Fruit fly (Drosophila melanogaster) whole organism, adult: ENCODE data around the gene MTA1-like.
A peak's percentile ranks its signal among the peaks of the same experiment; 100 is the strongest.

Source experiments
- CG11617 ChIP-seq: fragments of 200-800 bp; sonication (Bioruptor generic); optimal IDR thresholded peaks from 2 replicates; lab custom pipeline; 2017; ENCODE audit warnings: mild to moderate bottlenecking, missing biosample characterization, missing genetic modification reagents, missing genetic modification characterization
- CG12768 ChIP-seq: fragments of 200-800 bp; sonication (Bioruptor generic); optimal IDR thresholded peaks from 2 replicates; lab custom pipeline; 2017; ENCODE audit warnings: missing biosample characterization, missing genetic modification characterization, mild to moderate bottlenecking, moderate library complexity, missing genetic modification reagents
- CG14711 ChIP-seq: fragments of 200-800 bp; sonication (Bioruptor generic); optimal IDR thresholded peaks from 2 replicates; lab custom pipeline; 2018; ENCODE audit warnings: missing biosample characterization, mild to moderate bottlenecking, missing genetic modification characterization, moderate library complexity
- CG1620 ChIP-seq: fragments of 200-800 bp; sonication (Bioruptor generic); optimal IDR thresholded peaks from 2 replicates; lab custom pipeline; 2016; ENCODE audit warnings: missing biosample characterization, missing genetic modification characterization
- CG33017 ChIP-seq: fragments of 200-800 bp; sonication (Bioruptor generic); optimal IDR thresholded peaks from 2 replicates; lab custom pipeline; 2018; ENCODE audit warnings: missing biosample characterization, mild to moderate bottlenecking, missing genetic modification characterization, moderate library complexity
- CG5204 ChIP-seq: fragments of 200-800 bp; sonication (Bioruptor generic); optimal IDR thresholded peaks from 2 replicates; lab custom pipeline; 2016; ENCODE audit warnings: missing biosample characterization, missing genetic modification characterization
- CG7045 ChIP-seq: fragments of 200-800 bp; sonication (Bioruptor generic); optimal IDR thresholded peaks from 2 replicates; lab custom pipeline; 2017; ENCODE audit warnings: missing biosample characterization, mild to moderate bottlenecking, missing genetic modification characterization
- CG7101 ChIP-seq: fragments of 200-800 bp; sonication (Bioruptor generic); optimal IDR thresholded peaks from 2 replicates; lab custom pipeline; 2018; ENCODE audit warnings: missing biosample characterization, mild to moderate bottlenecking, missing genetic modification characterization, moderate library complexity
- Clk ChIP-seq: fragments of 200-800 bp; sonication (Bioruptor generic); optimal IDR thresholded peaks from 2 replicates; lab custom pipeline; 2017; ENCODE audit warnings: missing biosample characterization, missing genetic modification characterization
- Crg-1 ChIP-seq: fragments of 200-800 bp; sonication (Bioruptor generic); optimal IDR thresholded peaks from 2 replicates; lab custom pipeline; 2016; ENCODE audit warnings: missing biosample characterization, missing genetic modification characterization
- Hr96 ChIP-seq: fragments of 200-800 bp; sonication (Bioruptor generic); optimal IDR thresholded peaks from 2 replicates; lab custom pipeline; 2016; ENCODE audit warnings: missing biosample characterization, missing genetic modification characterization
- Mnt ChIP-seq: fragments of 200-800 bp; sonication (Bioruptor generic); optimal IDR thresholded peaks from 2 replicates; lab custom pipeline; 2016; ENCODE audit warnings: missing biosample characterization, mild to moderate bottlenecking, missing genetic modification characterization
- bab1 ChIP-seq: fragments of 200-800 bp; sonication (Bioruptor generic); optimal IDR thresholded peaks from 3 replicates; lab custom pipeline; 2019; ENCODE audit warnings: missing biosample characterization, mild to moderate bottlenecking, missing genetic modification characterization, moderate library complexity
- cic ChIP-seq: fragments of 200-800 bp; sonication (Bioruptor generic); optimal IDR thresholded peaks from 2 replicates; lab custom pipeline; 2017; ENCODE audit warnings: missing biosample characterization, mild to moderate bottlenecking, missing genetic modification characterization, moderate library complexity
- cnc ChIP-seq, 2 experiments: fragments of >200 bp; optimal IDR thresholded peaks; 2 replicates each; lab custom pipeline; 2017
- kay ChIP-seq: fragments of 200-800 bp; sonication (Bioruptor generic); peaks from one replicate; lab custom pipeline; 2016; ENCODE audit warnings: missing biosample characterization, missing genetic modification characterization, borderline replicate concordance
- ovo ChIP-seq: fragments of 200-800 bp; sonication (Bioruptor generic); optimal IDR thresholded peaks from 2 replicates; lab custom pipeline; 2016; ENCODE audit warnings: missing biosample characterization, missing genetic modification characterization
- pad ChIP-seq: fragments of 200-800 bp; sonication (Bioruptor generic); optimal IDR thresholded peaks from 3 replicates; lab custom pipeline; 2017; ENCODE audit warnings: missing biosample characterization, missing genetic modification characterization, mild to moderate bottlenecking, moderate library complexity, missing genetic modification reagents
- tj ChIP-seq: fragments of 200-800 bp; sonication (Bioruptor generic); optimal IDR thresholded peaks from 3 replicates; lab custom pipeline; 2017; ENCODE audit warnings: missing biosample characterization, mild to moderate bottlenecking, missing genetic modification characterization, moderate library complexity
- toe ChIP-seq: fragments of 200-800 bp; sonication (Bioruptor generic); optimal IDR thresholded peaks from 2 replicates; lab custom pipeline; 2016; ENCODE audit warnings: missing biosample characterization, missing genetic modification characterization

Gene MTA1-like

dm6 chr3R:5689626-5690025 lies 41.1 kb upstream of the MTA1-like start:
- TF ChIP-seq pad (GFP tag; lab: Kevin White, UChicago), result no peak
- no peak for TF ChIP-seq CG33017 (tag; lab: Kevin White, UChicago)
- no peak for TF ChIP-seq CG1620 (GFP tag; lab: Kevin White, UChicago)
- TF ChIP-seq CG7101 (tag; lab: Kevin White, UChicago), result no peak
- TF ChIP-seq Crg-1 (GFP tag; lab: Kevin White, UChicago), result no peak
- no peak for TF ChIP-seq Mnt (GFP tag; lab: Kevin White, UChicago)
- no peak for TF ChIP-seq CG14711 (tag; lab: Kevin White, UChicago)
- TF ChIP-seq tj (GFP tag; lab: Kevin White, UChicago), result no peak
- no peak for TF ChIP-seq CG7045 (GFP tag; lab: Kevin White, UChicago)
- no peak for TF ChIP-seq toe
- TF ChIP-seq bab1 (GFP tag; lab: Kevin White, UChicago), result no peak
- TF ChIP-seq cnc (optimal IDR thresholded peaks at IDR 0.05; lab: Kevin White, UChicago), result no peak
- no peak for TF ChIP-seq ovo (GFP tag; lab: Kevin White, UChicago)
- TF ChIP-seq CG12768 (GFP tag; lab: Kevin White, UChicago), result no peak
- TF ChIP-seq Hr96, result no peak
- TF ChIP-seq CG11617 (GFP tag; lab: Kevin White, UChicago), result no peak
- no peak for TF ChIP-seq cic
- no peak for TF ChIP-seq Clk (GFP tag; lab: Kevin White, UChicago)

- no peak for TF ChIP-seq kay (GFP tag; lab: Kevin White, UChicago)
- TF ChIP-seq CG5204, result peak; percentile 41
- no peak for TF ChIP-seq cnc (optimal IDR thresholded peaks at IDR 0.05; lab: Kevin White, UChicago)
- TF ChIP-seq CG33017 (tag; lab: Kevin White, UChicago), result peak; percentile 3
- TF ChIP-seq CG7045 (GFP tag; lab: Kevin White, UChicago), result peak; percentile 7
- peak; percentile 37 for TF ChIP-seq CG12768 (GFP tag; lab: Kevin White, UChicago)
- peak; percentile 30 for TF ChIP-seq Hr96
Measured at dm6 chr3R:5686049-5686757, 37.7 kb upstream of the MTA1-like start.

dm6 chr3R:5685269-5686048 lies 36.9 kb upstream of the MTA1-like start, which contains the start of the genes Rab23 and plx:
TSS of gene Rab23 (minus strand) at chr3R:5685434.
TSS of gene plx (plus strand) at chr3R:5685855.
- TF ChIP-seq tj (GFP tag; lab: Kevin White, UChicago), result no peak
- TF ChIP-seq toe, result peak; percentile 43
- peak; percentile 64 for TF ChIP-seq CG1620 (GFP tag; lab: Kevin White, UChicago)
- no peak for TF ChIP-seq cic
- TF ChIP-seq cnc (optimal IDR thresholded peaks at IDR 0.05; lab: Kevin White, UChicago), result no peak
- no peak for TF ChIP-seq CG14711 (tag; lab: Kevin White, UChicago)
- no peak for TF ChIP-seq CG7045 (GFP tag; lab: Kevin White, UChicago)
- peak; percentile 40 for TF ChIP-seq CG7101 (tag; lab: Kevin White, UChicago)
- TF ChIP-seq CG5204, result no peak
- no peak for TF ChIP-seq CG33017 (tag; lab: Kevin White, UChicago)
- TF ChIP-seq ovo (GFP tag; lab: Kevin White, UChicago), result no peak
- TF ChIP-seq pad (GFP tag; lab: Kevin White, UChicago), result peak; percentile 31
- TF ChIP-seq Crg-1 (GFP tag; lab: Kevin White, UChicago), result peak; percentile 56
- TF ChIP-seq Hr96, result peak; percentile 9
- TF ChIP-seq CG12768 (GFP tag; lab: Kevin White, UChicago), result no peak
- TF ChIP-seq Clk (GFP tag; lab: Kevin White, UChicago), result no peak
- TF ChIP-seq bab1 (GFP tag; lab: Kevin White, UChicago), result peak; percentile 59
- peak; percentile 47 for TF ChIP-seq Mnt (GFP tag; lab: Kevin White, UChicago)
- TF ChIP-seq CG11617 (GFP tag; lab: Kevin White, UChicago), result no peak
- peak; percentile 11 for TF ChIP-seq kay (GFP tag; lab: Kevin White, UChicago)

- TF ChIP-seq kay (GFP tag; lab: Kevin White, UChicago), result no peak
- TF ChIP-seq cic, result no peak
- TF ChIP-seq pad (GFP tag; lab: Kevin White, UChicago), result peak; percentile 31
Measured at dm6 chr3R:5684550-5685118, 36.1 kb upstream of the MTA1-like start.

dm6 chr3R:5682921-5683748 lies 34.6 kb upstream of the MTA1-like start:
- no peak for TF ChIP-seq kay (GFP tag; lab: Kevin White, UChicago)
- no peak for TF ChIP-seq tj (GFP tag; lab: Kevin White, UChicago)
- peak; percentile 23 for TF ChIP-seq bab1 (GFP tag; lab: Kevin White, UChicago)
- no peak for TF ChIP-seq CG33017 (tag; lab: Kevin White, UChicago)
- TF ChIP-seq Crg-1 (GFP tag; lab: Kevin White, UChicago), result no peak
- no peak for TF ChIP-seq cic
